Worm (Caenorhabditis elegans): Measurements from ENCODE around the gene Y75D11A.6.

DNA sequence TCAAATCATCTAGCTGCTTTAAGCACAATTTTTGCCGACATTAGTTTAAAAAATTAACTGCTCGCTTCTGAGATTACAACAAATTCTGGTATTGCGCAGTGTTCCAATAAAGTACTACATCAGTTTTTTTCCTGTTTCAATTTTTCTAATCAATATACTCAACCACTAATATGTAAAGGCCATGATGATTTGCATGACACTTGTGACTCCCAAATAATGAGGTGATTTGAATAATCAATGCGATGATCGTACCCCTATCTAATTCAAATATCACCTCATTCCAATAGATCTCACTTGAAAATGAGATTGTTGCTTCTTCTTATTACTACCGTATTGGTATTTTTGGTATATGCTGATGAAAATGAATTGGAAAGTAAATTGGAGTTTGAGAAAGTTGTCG is 21.3 kb downstream of the Y75D11A.6 start, which contains the start of gene F07G6.2:
- TF ChIP-seq ztf-23 (GFP tag; IDR thresholded peaks at IDR 0.05): no peak
- TF ChIP-seq flt-1 (GFP tag; IDR thresholded peaks at IDR 0.05): no peak
- TF ChIP-seq ztf-29 (GFP tag; IDR thresholded peaks at IDR 0.05): no peak
- TF ChIP-seq cog-1 (tag; optimal IDR thresholded peaks at IDR 0.05): no peak
- TF ChIP-seq tab-1 (GFP tag; IDR thresholded peaks at IDR 0.05): no peak
- TF ChIP-seq med-1 (GFP tag; optimal IDR thresholded peaks at IDR 0.05; ENCODE audit: insufficient read depth): no peak
- TF ChIP-seq T22C8.4 (GFP tag; IDR thresholded peaks at IDR 0.05): no peak
